Fruit fly (Drosophila melanogaster): ENCODE data around the gene gammaTub23C.

Gene gammaTub23C

DNA sequence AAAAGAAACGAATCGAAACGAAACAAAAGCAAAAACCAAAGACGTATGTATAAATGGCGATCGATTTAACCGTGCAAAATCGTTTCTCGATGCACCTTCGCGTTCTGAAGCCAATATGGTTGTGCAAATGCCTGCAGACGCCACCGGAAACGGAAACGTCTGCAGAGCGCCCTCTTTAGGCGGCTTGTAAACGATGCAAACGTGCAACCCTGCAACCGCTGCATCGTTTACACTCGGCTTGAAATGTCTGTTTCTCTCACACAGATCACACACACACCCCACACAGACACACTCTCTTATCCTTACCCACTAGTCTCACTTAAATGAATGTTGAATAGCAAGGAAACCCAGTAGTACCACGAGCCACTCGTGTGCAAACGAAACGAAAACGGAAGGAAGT, 5.8 kb upstream of the gammaTub23C start (continued):
- TF ChIP-seq crol (GFP tag; IDR thresholded peaks at IDR 0.05) = no peak
- peak; percentile 9 for TF ChIP-seq CG9876 (GFP tag; optimal IDR thresholded peaks at IDR 0.05)
- TF ChIP-seq CG4617 (GFP tag; optimal IDR thresholded peaks at IDR 0.05; ENCODE audit: borderline replicate concordance) = no peak
- no peak for TF ChIP-seq Hmx (GFP tag; optimal IDR thresholded peaks at IDR 0.05)
- no peak for TF ChIP-seq CG17328 (GFP tag; IDR thresholded peaks at IDR 0.05)
- no peak for TF ChIP-seq CG12659 (GFP tag; optimal IDR thresholded peaks at IDR 0.05)
- no peak for TF ChIP-seq CG9932 (GFP tag; IDR thresholded peaks at IDR 0.05)
- TF ChIP-seq CG17385 (GFP tag; optimal IDR thresholded peaks at IDR 0.05) = peak; percentile 9
- TF ChIP-seq kah (GFP tag; optimal IDR thresholded peaks at IDR 0.05) = no peak
- no peak for TF ChIP-seq otp (GFP tag; IDR thresholded peaks at IDR 0.05)
- no peak for TF ChIP-seq tgo (GFP tag; IDR thresholded peaks at IDR 0.05)
- TF ChIP-seq Stat92E (GFP tag; optimal IDR thresholded peaks at IDR 0.05) = no peak
- no peak for TF ChIP-seq lov (optimal IDR thresholded peaks at IDR 0.05)
- no peak for TF ChIP-seq lov (GFP tag; IDR thresholded peaks at IDR 0.05)
- TF ChIP-seq sug (tag; optimal IDR thresholded peaks at IDR 0.05) = no peak
- no peak for TF ChIP-seq eve (GFP tag; optimal IDR thresholded peaks at IDR 0.05)
- peak; percentile 82 for TF ChIP-seq CTCF (GFP tag; optimal IDR thresholded peaks at IDR 0.05)
- TF ChIP-seq CG4730 (GFP tag; IDR thresholded peaks at IDR 0.05) = no peak
- TF ChIP-seq mirr (GFP tag; optimal IDR thresholded peaks at IDR 0.05) = no peak
- TF ChIP-seq bsh (GFP tag; optimal IDR thresholded peaks at IDR 0.05) = peak in 1 of 2 experiments; percentile 14
- no peak for TF ChIP-seq CG1792 (GFP tag; optimal IDR thresholded peaks at IDR 0.05)
- no peak for TF ChIP-seq Dll (GFP tag; IDR thresholded peaks at IDR 0.05; ENCODE audit: partially characterized antibody)
- no peak for TF ChIP-seq abd-A (tag; optimal IDR thresholded peaks at IDR 0.05)
- no peak for TF ChIP-seq HmgD (GFP tag; optimal IDR thresholded peaks at IDR 0.05)
- TF ChIP-seq CG10366 (GFP tag; IDR thresholded peaks at IDR 0.05) = no peak
- TF ChIP-seq CG3407 (GFP tag; optimal IDR thresholded peaks at IDR 0.05) = peak; percentile 4
- peak; percentile 19 for TF ChIP-seq CG1233 (GFP tag; optimal IDR thresholded peaks at IDR 0.05)
- TF ChIP-seq Aef1 (GFP tag; IDR thresholded peaks at IDR 0.05) = no peak
- peak; percentile 86 for TF ChIP-seq CG2116 (GFP tag; optimal IDR thresholded peaks at IDR 0.05)
- no peak for TF ChIP-seq CG8089 (GFP tag; optimal IDR thresholded peaks at IDR 0.05)
- TF ChIP-seq phol (tag; optimal IDR thresholded peaks at IDR 0.05) = peak; percentile 53
- peak; percentile 54 for TF ChIP-seq dmrt11E (tag; optimal IDR thresholded peaks at IDR 0.05)
- no peak for TF ChIP-seq CG8765 (GFP tag; IDR thresholded peaks at IDR 0.05)
- no peak for TF ChIP-seq toy (GFP tag; IDR thresholded peaks at IDR 0.05)
- no peak for TF ChIP-seq CG13624 (GFP tag; optimal IDR thresholded peaks at IDR 0.05)
- TF ChIP-seq CG7987 (GFP tag; optimal IDR thresholded peaks at IDR 0.05) = no peak
- TF ChIP-seq Blimp-1 (GFP tag; optimal IDR thresholded peaks at IDR 0.05) = no peak
- no peak for TF ChIP-seq CG10543 (GFP tag; optimal IDR thresholded peaks at IDR 0.05)
- TF ChIP-seq CG15696 (tag; optimal IDR thresholded peaks at IDR 0.05) = peak; percentile 31
- TF ChIP-seq CG6813 (GFP tag; optimal IDR thresholded peaks at IDR 0.05) = no peak
- TF ChIP-seq h (optimal IDR thresholded peaks at IDR 0.05) = no peak
- TF ChIP-seq psq (GFP tag; optimal IDR thresholded peaks at IDR 0.05) = no peak
- no peak for TF ChIP-seq Hey (tag; optimal IDR thresholded peaks at IDR 0.05)
- TF ChIP-seq CG10209 (GFP tag; optimal IDR thresholded peaks at IDR 0.05) = no peak
- no peak for TF ChIP-seq Sox100B (GFP tag; optimal IDR thresholded peaks at IDR 0.05)
- no peak for TF ChIP-seq danr (GFP tag; IDR thresholded peaks at IDR 0.05)
- TF ChIP-seq CG13287 (GFP tag; IDR thresholded peaks at IDR 0.05; ENCODE audit: partially characterized antibody) = no peak
- TF ChIP-seq Ptx1 (GFP tag; IDR thresholded peaks at IDR 0.05) = no peak
- peak; percentile 58 for TF ChIP-seq zen (tag; optimal IDR thresholded peaks at IDR 0.05)
- no peak for TF ChIP-seq CG13123 (GFP tag; optimal IDR thresholded peaks at IDR 0.05)
- peak; percentile 4 for TF ChIP-seq CG8359 (GFP tag; optimal IDR thresholded peaks at IDR 0.05; ENCODE audit: borderline replicate concordance)
- no peak for TF ChIP-seq ash1 (GFP tag; optimal IDR thresholded peaks at IDR 0.05)
